Worm (Caenorhabditis elegans) whole organism, midembryonic: ENCODE results near the gene F56C9.8.

ENCODE experiments used
- T22C8.4 ChIP-seq: fragments of 200-800 bp; sonication (Bioruptor generic); IDR thresholded peaks from 2 replicates; pipeline ENCODE4 v1.3.6; 2022; ENCODE audit warnings: missing genetic modification characterization, missing compliant biosample characterization
- cog-1 ChIP-seq: sonication (generic microtip); optimal IDR thresholded peaks from 2 replicates; lab custom pipeline; 2016; ENCODE audit warnings: missing genetic modification characterization, missing compliant biosample characterization
- tab-1 ChIP-seq: fragments of 200-800 bp; sonication (Bioruptor generic); IDR thresholded peaks from 2 replicates; pipeline ENCODE4 v1.3.6; 2022; ENCODE audit warnings: missing genetic modification characterization, missing compliant biosample characterization
- ztf-29 ChIP-seq: fragments of 200-800 bp; sonication (Bioruptor generic); IDR thresholded peaks from 2 replicates; pipeline ENCODE4 v1.3.6; 2022; ENCODE audit warnings: missing genetic modification reagents, missing genetic modification characterization, missing compliant biosample characterization

- no peak for TF ChIP-seq T22C8.4
- no peak for TF ChIP-seq ztf-29
- TF ChIP-seq cog-1, result no peak
- no peak for TF ChIP-seq tab-1
Measured at ce11 chrIII:7338009-7338408, 18.7 kb upstream of the F56C9.8 start.
